Worm (Caenorhabditis elegans) whole organism, mixed stage, embryonic: ENCODE measurements around the gene ttll-4.

Experiments used
- mls-2 ChIP-seq: sonication (generic microtip); optimal IDR thresholded peaks from 2 replicates; lab custom pipeline; 2016; ENCODE audit warnings: mild to moderate bottlenecking, missing genetic modification characterization, moderate library complexity, missing compliant biosample characterization
- pha-4 ChIP-seq: fragments of 150-350 bp; optimal IDR thresholded peaks from 2 replicates; lab custom pipeline; 2018; ENCODE audit warnings: missing biosample characterization, missing genetic modification reagents, missing genetic modification characterization

DNA sequence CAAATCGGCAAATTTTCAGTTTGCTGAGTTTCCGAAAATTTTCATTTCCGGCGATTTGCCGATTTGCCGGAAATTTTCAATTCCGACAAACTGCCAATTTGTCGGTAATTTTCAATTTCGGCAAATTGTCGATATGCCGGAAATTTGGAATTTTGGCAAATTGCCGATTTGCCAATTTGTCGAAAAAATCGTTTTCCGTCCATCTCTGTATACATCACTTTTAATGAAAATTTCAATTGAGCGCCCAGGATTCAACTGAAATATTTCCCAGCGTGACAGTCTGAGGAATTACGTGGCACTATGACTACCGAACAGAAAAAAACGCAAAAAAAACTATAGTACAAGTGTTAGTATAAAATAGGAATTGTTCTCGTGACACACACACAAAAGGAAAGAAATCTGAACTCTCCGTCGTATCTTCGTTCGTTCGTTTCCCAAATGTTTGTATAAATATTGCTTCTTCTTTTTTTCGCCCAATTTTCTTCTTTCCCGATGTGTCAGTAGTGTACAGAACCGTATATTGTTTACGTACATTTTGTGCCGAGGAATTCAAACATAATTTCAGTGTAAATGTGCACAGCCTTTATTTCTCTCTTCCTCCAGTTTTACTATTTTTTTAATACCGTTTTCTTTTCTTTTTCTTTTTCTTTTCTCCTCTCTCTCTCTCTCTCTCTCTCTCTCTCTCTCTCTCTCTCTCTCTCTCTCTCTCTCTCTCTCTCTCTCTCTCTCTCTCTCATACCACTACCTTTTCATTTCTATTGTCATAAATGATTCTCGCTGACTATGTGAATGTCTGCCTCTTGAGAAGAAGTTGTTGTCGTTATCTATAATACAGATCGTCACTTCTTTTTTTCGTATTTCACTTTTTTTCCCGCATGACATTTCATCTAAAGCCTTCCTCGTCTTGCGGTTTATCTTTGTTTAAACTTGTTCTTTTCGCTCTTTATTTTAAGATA is 8.8 kb downstream of the ttll-4 start:
- TF ChIP-seq pha-4 (tag; lab: Kevin White, UChicago): no peak
- TF ChIP-seq mls-2: no peak
